Worm (Caenorhabditis elegans) whole organism, midembryonic: ENCODE data around the gene C36C5.12.

Experiments used
- klf-2 ChIP-seq: fragments of 200-800 bp; sonication (Bioruptor generic); conservative IDR thresholded peaks from 2 replicates; pipeline ENCODE4 v1.3.6; 2022; ENCODE audit warnings: missing genetic modification reagents, missing genetic modification characterization, missing compliant biosample characterization
- ref-1 ChIP-seq: fragments of 200-800 bp; sonication (Bioruptor generic); conservative IDR thresholded peaks from 2 replicates; pipeline ENCODE4 v1.3.6; 2022; ENCODE audit warnings: missing genetic modification reagents, missing genetic modification characterization, missing compliant biosample characterization

DNA sequence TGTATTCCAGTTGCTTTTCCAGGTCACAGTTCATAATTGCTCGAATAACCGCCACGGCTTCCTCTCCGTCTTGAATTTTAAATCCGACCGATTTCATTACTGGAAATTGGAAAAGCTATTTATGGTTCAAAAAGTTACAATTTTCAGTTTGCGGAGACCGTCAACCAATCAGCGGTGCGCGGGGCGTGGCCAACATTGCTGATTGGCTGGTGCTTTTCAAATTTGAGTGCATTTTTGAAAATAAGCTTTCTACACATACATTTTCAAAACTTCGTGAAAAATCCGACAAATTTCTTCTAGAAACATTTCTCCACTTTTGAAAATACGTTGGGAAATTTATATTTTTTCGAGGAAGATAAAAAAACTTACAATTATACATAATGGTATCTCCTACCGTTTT is 36.7 kb upstream of the C36C5.12 start:
- no peak for TF ChIP-seq klf-2 (GFP tag; lab: Robert Waterston, UW)
- TF ChIP-seq ref-1 (GFP tag; lab: Robert Waterston, UW), result no peak
